Fruit fly (Drosophila melanogaster) whole organism, embryonic: ENCODE measurements around the gene NfI.

Experiments used
- ATbp ChIP-seq: fragments of 200-800 bp; sonication (Bioruptor generic); optimal IDR thresholded peaks from 2 replicates; lab custom pipeline; 2017; ENCODE audit warnings: missing biosample characterization, mild to moderate bottlenecking, missing genetic modification characterization, missing genetic modification reagents
- Adf1 ChIP-seq: fragments of 200-800 bp; sonication (Bioruptor generic); IDR thresholded peaks from 2 replicates; pipeline ENCODE4 v1.3.6; 2022; ENCODE audit warnings: missing biosample characterization, missing genetic modification characterization
- B-H2 ChIP-seq: fragments of 200-800 bp; sonication (Bioruptor generic); optimal IDR thresholded peaks from 2 replicates; lab custom pipeline; 2018; ENCODE audit warnings: missing biosample characterization, mild to moderate bottlenecking, missing genetic modification characterization
- CG10147 ChIP-seq: fragments of 200-800 bp; sonication (Bioruptor generic); optimal IDR thresholded peaks from 2 replicates; lab custom pipeline; 2019; ENCODE audit warnings: missing biosample characterization, mild to moderate bottlenecking, missing genetic modification characterization, moderate library complexity
- CG10267 ChIP-seq: fragments of 200-800 bp; sonication (Bioruptor generic); optimal IDR thresholded peaks from 2 replicates; lab custom pipeline; 2018; ENCODE audit warnings: missing biosample characterization, mild to moderate bottlenecking, missing genetic modification characterization, moderate library complexity
- CG10959 ChIP-seq: fragments of 200-800 bp; sonication (Bioruptor generic); IDR thresholded peaks from 2 replicates; pipeline ENCODE4 v1.3.6; 2022; ENCODE audit warnings: missing biosample characterization, missing genetic modification characterization
- CG11247 ChIP-seq: fragments of 200-800 bp; sonication (Bioruptor generic); IDR thresholded peaks from 2 replicates; pipeline ENCODE4 v1.3.6; 2022; ENCODE audit warnings: missing biosample characterization, missing genetic modification characterization
- CG11456 ChIP-seq: fragments of 200-800 bp; sonication (Bioruptor generic); IDR thresholded peaks from 3 replicates; pipeline ENCODE4 v1.3.6; 2022; ENCODE audit warnings: missing biosample characterization, missing genetic modification characterization
- CG11504 ChIP-seq: fragments of 200-800 bp; sonication (Bioruptor generic); optimal IDR thresholded peaks from 3 replicates; lab custom pipeline; 2019; ENCODE audit warnings: missing biosample characterization, mild to moderate bottlenecking, missing genetic modification characterization, moderate library complexity
- CG11696 ChIP-seq: fragments of 200-800 bp; sonication (Bioruptor generic); IDR thresholded peaks from 2 replicates; pipeline ENCODE4 v1.3.6; 2022; ENCODE audit warnings: missing biosample characterization, missing genetic modification characterization
- CG1529 ChIP-seq: fragments of 200-800 bp; sonication (Bioruptor generic); optimal IDR thresholded peaks from 3 replicates; lab custom pipeline; 2018; ENCODE audit warnings: missing biosample characterization, missing genetic modification characterization
- CG15601 ChIP-seq: fragments of 200-800 bp; sonication (Bioruptor generic); optimal IDR thresholded peaks from 3 replicates; lab custom pipeline; 2019; ENCODE audit warnings: missing biosample characterization, mild to moderate bottlenecking, missing genetic modification characterization, moderate library complexity
- CG2129 ChIP-seq: fragments of 200-800 bp; sonication (Bioruptor generic); IDR thresholded peaks from 2 replicates; pipeline ENCODE4 v1.3.6; 2022; ENCODE audit warnings: missing biosample characterization, missing genetic modification characterization; ENCODE audit not compliant: partially characterized antibody
- CG3281 ChIP-seq: fragments of 200-800 bp; sonication (Bioruptor generic); optimal IDR thresholded peaks from 3 replicates; lab custom pipeline; 2017; ENCODE audit warnings: missing biosample characterization, mild to moderate bottlenecking, missing genetic modification characterization
- CG34422 ChIP-seq: fragments of 200-800 bp; sonication (Bioruptor generic); IDR thresholded peaks from 3 replicates; pipeline ENCODE4 v1.3.6; 2022; ENCODE audit warnings: missing biosample characterization, missing genetic modification characterization
- CG43689 ChIP-seq: fragments of 200-800 bp; sonication (Bioruptor generic); IDR thresholded peaks from 2 replicates; pipeline ENCODE4 v1.3.6; 2022; ENCODE audit warnings: missing biosample characterization, missing genetic modification characterization
- CG5953 ChIP-seq: fragments of 200-800 bp; sonication (Bioruptor generic); IDR thresholded peaks from 2 replicates; pipeline ENCODE4 v1.3.6; 2022; ENCODE audit warnings: missing biosample characterization, missing genetic modification characterization
- CG7928 ChIP-seq: fragments of 200-800 bp; sonication (Bioruptor generic); optimal IDR thresholded peaks from 2 replicates; lab custom pipeline; 2017; ENCODE audit warnings: missing biosample characterization, mild to moderate bottlenecking, missing genetic modification characterization
- CG8944 ChIP-seq: fragments of 200-800 bp; sonication (Bioruptor generic); optimal IDR thresholded peaks from 3 replicates; lab custom pipeline; 2016; ENCODE audit warnings: missing biosample characterization, missing genetic modification characterization
- CG9727 ChIP-seq: fragments of 200-800 bp; sonication (Bioruptor generic); optimal IDR thresholded peaks from 3 replicates; lab custom pipeline; 2017; ENCODE audit warnings: missing biosample characterization, mild to moderate bottlenecking, missing genetic modification characterization
- Drgx ChIP-seq: fragments of 200-800 bp; sonication (Bioruptor generic); IDR thresholded peaks from 2 replicates; pipeline ENCODE4 v1.3.6; 2022; ENCODE audit warnings: missing biosample characterization, missing genetic modification characterization
- E2f2 ChIP-seq: fragments of 200-800 bp; sonication (Bioruptor generic); IDR thresholded peaks from 2 replicates; pipeline ENCODE4 v1.3.6; 2022; ENCODE audit warnings: missing biosample characterization, missing genetic modification characterization
- ERR ChIP-seq: fragments of 200-800 bp; sonication (Bioruptor generic); optimal IDR thresholded peaks from 2 replicates; lab custom pipeline; 2016; ENCODE audit warnings: missing biosample characterization, missing genetic modification characterization
- Ets65A ChIP-seq: fragments of 200-800 bp; sonication (Bioruptor generic); peaks from one replicate; lab custom pipeline; 2016; ENCODE audit warnings: missing biosample characterization, missing genetic modification characterization
- Fer2 ChIP-seq: fragments of 200-800 bp; sonication (Bioruptor generic); optimal IDR thresholded peaks from 2 replicates; lab custom pipeline; 2018; ENCODE audit warnings: missing biosample characterization, mild to moderate bottlenecking, missing genetic modification characterization, moderate library complexity
- HmgZ ChIP-seq: fragments of 200-800 bp; sonication (Bioruptor generic); optimal IDR thresholded peaks from 2 replicates; lab custom pipeline; 2018; ENCODE audit warnings: missing biosample characterization, mild to moderate bottlenecking, missing genetic modification characterization
- Mes4 ChIP-seq: fragments of 200-800 bp; sonication (Bioruptor generic); optimal IDR thresholded peaks from 2 replicates; lab custom pipeline; 2016; ENCODE audit warnings: missing biosample characterization, missing genetic modification characterization
- Myb ChIP-seq: fragments of 200-800 bp; sonication (Bioruptor generic); optimal IDR thresholded peaks from 2 replicates; lab custom pipeline; 2016; ENCODE audit warnings: missing biosample characterization, missing genetic modification characterization
- Neu2 ChIP-seq: fragments of 200-800 bp; sonication (Bioruptor generic); optimal IDR thresholded peaks from 3 replicates; lab custom pipeline; 2016; ENCODE audit warnings: missing biosample characterization, missing genetic modification characterization, borderline replicate concordance
- Nf-YB ChIP-seq: fragments of 200-800 bp; sonication (Bioruptor generic); optimal IDR thresholded peaks from 3 replicates; lab custom pipeline; 2019; ENCODE audit warnings: missing biosample characterization, mild to moderate bottlenecking, missing genetic modification characterization, moderate library complexity
- Oli ChIP-seq: fragments of 200-800 bp; sonication (Bioruptor generic); optimal IDR thresholded peaks from 2 replicates; lab custom pipeline; 2018; ENCODE audit warnings: missing biosample characterization, mild to moderate bottlenecking, missing genetic modification characterization, moderate library complexity
- Tbp ChIP-seq: fragments of >200 bp; optimal IDR thresholded peaks from 2 replicates; lab custom pipeline; 2018; ENCODE audit warnings: missing biosample characterization, missing genetic modification characterization
- ab ChIP-seq: fragments of 200-800 bp; sonication (Bioruptor generic); optimal IDR thresholded peaks from 2 replicates; lab custom pipeline; 2016; ENCODE audit warnings: missing biosample characterization, missing genetic modification characterization
- bcd ChIP-seq: fragments of 200-800 bp; sonication (Bioruptor generic); optimal IDR thresholded peaks from 2 replicates; lab custom pipeline; 2017; ENCODE audit warnings: missing biosample characterization, mild to moderate bottlenecking, missing genetic modification characterization
- bowl ChIP-seq: fragments of 200-800 bp; sonication (Bioruptor generic); IDR thresholded peaks from 2 replicates; pipeline ENCODE4 v1.3.6; 2022; ENCODE audit warnings: missing biosample characterization, missing genetic modification characterization
- chif ChIP-seq, 2 experiments: fragments of 200-800 bp; sonication (Bioruptor generic); optimal IDR thresholded peaks; 3 replicates each; lab custom pipeline; 2016; ENCODE audit warnings: missing biosample characterization in 2 of 2, missing genetic modification characterization in 2 of 2
- dan ChIP-seq: fragments of 200-800 bp; sonication (Bioruptor generic); IDR thresholded peaks from 2 replicates; pipeline ENCODE4 v1.3.6; 2022; ENCODE audit warnings: missing biosample characterization, missing genetic modification characterization
- en ChIP-seq: fragments of 200-800 bp; sonication (Bioruptor generic); optimal IDR thresholded peaks from 2 replicates; lab custom pipeline; 2016; ENCODE audit warnings: missing biosample characterization, missing genetic modification characterization
- exex ChIP-seq: fragments of 200-800 bp; sonication (Bioruptor generic); optimal IDR thresholded peaks from 4 replicates; lab custom pipeline; 2018; ENCODE audit warnings: missing biosample characterization, mild to moderate bottlenecking, missing genetic modification characterization, moderate library complexity
- ham ChIP-seq: fragments of 200-800 bp; sonication (Bioruptor generic); IDR thresholded peaks from 2 replicates; pipeline ENCODE4 v1.3.6; 2022; ENCODE audit warnings: missing biosample characterization, missing genetic modification characterization
- jigr1 ChIP-seq: fragments of 200-800 bp; sonication (Bioruptor generic); IDR thresholded peaks from 3 replicates; pipeline ENCODE4 v1.3.6; 2022; ENCODE audit warnings: missing biosample characterization, missing genetic modification characterization
- lmd ChIP-seq: fragments of 200-800 bp; sonication (Bioruptor generic); IDR thresholded peaks from 2 replicates; pipeline ENCODE4 v1.3.6; 2022; ENCODE audit warnings: missing biosample characterization, missing genetic modification characterization
- luna ChIP-seq: fragments of 200-800 bp; sonication (Bioruptor generic); optimal IDR thresholded peaks from 2 replicates; lab custom pipeline; 2016; ENCODE audit warnings: missing biosample characterization, missing genetic modification characterization
- mirr ChIP-seq: fragments of 200-800 bp; sonication (Bioruptor generic); optimal IDR thresholded peaks from 3 replicates; lab custom pipeline; 2018; ENCODE audit warnings: missing biosample characterization, mild to moderate bottlenecking, missing genetic modification characterization
- nerfin-1 ChIP-seq: fragments of 200-800 bp; sonication (Bioruptor generic); optimal IDR thresholded peaks from 3 replicates; lab custom pipeline; 2019; ENCODE audit warnings: missing biosample characterization, mild to moderate bottlenecking, missing genetic modification characterization, moderate library complexity
- ranshi ChIP-seq: fragments of 200-800 bp; sonication (Bioruptor generic); IDR thresholded peaks from 2 replicates; pipeline ENCODE4 v1.3.6; 2022; ENCODE audit warnings: missing biosample characterization, missing genetic modification characterization
- row ChIP-seq: fragments of 200-800 bp; sonication (Bioruptor generic); IDR thresholded peaks from 3 replicates; pipeline ENCODE4 v1.3.6; 2022; ENCODE audit warnings: missing biosample characterization, missing genetic modification characterization
- run ChIP-seq: fragments of 200-800 bp; sonication (Bioruptor generic); optimal IDR thresholded peaks from 3 replicates; lab custom pipeline; 2018; ENCODE audit warnings: missing biosample characterization, mild to moderate bottlenecking, missing genetic modification characterization
- scrt ChIP-seq: fragments of 200-800 bp; sonication (Bioruptor generic); optimal IDR thresholded peaks from 2 replicates; lab custom pipeline; 2018; ENCODE audit warnings: missing biosample characterization, mild to moderate bottlenecking, missing genetic modification characterization, moderate library complexity
- slp2 ChIP-seq: fragments of 200-800 bp; sonication (Bioruptor generic); optimal IDR thresholded peaks from 2 replicates; lab custom pipeline; 2016; ENCODE audit warnings: missing biosample characterization, missing genetic modification characterization
- sr ChIP-seq: fragments of 200-800 bp; sonication (Bioruptor generic); IDR thresholded peaks from 3 replicates; pipeline ENCODE4 v1.3.6; 2022; ENCODE audit warnings: missing biosample characterization, missing genetic modification characterization
- tio ChIP-seq: fragments of 200-800 bp; sonication (Bioruptor generic); optimal IDR thresholded peaks from 2 replicates; lab custom pipeline; 2017; ENCODE audit warnings: missing biosample characterization, missing genetic modification characterization, inconsistent platforms

The NfI gene

dm6 chr4:314672-315266, 38.6 kb upstream of the NfI start, which contains the start of gene Rnf11 (continued):
- TF ChIP-seq CG1529 (GFP tag; lab: Kevin White, UChicago) (no peak), Ets65A (GFP tag; lab: Kevin White, UChicago) (peak; percentile 25), row (GFP tag; lab: Robert Waterston, UW) (peak; percentile 85), CG11247 (GFP tag; lab: Robert Waterston, UW) (no peak), nerfin-1 (tag; lab: Kevin White, UChicago) (no peak), E2f2 (GFP tag; lab: Robert Waterston, UW) (no peak), CG9727 (GFP tag; lab: Kevin White, UChicago) (no peak), chif (GFP tag; optimal IDR thresholded peaks at IDR 0.05; lab: Kevin White, UChicago) (no peak), CG7928 (GFP tag; lab: Kevin White, UChicago) (no peak), tio (GFP tag; lab: Kevin White, UChicago) (no peak), CG15601 (tag; lab: Kevin White, UChicago) (no peak), CG8944 (GFP tag; lab: Kevin White, UChicago) (no peak), ham (no peak), en (GFP tag; lab: Kevin White, UChicago) (no peak), ATbp (GFP tag; lab: Kevin White, UChicago) (no peak), ERR (GFP tag; lab: Kevin White, UChicago) (no peak), Myb (no peak), CG34422 (GFP tag; lab: Robert Waterston, UW) (no peak), Neu2 (GFP tag; lab: Kevin White, UChicago) (no peak), slp2 (no peak), CG10267 (tag; lab: Kevin White, UChicago) (no peak), CG5953 (GFP tag; lab: Robert Waterston, UW) (no peak), dan (GFP tag; lab: Robert Waterston, UW) (no peak), mirr (GFP tag; lab: Kevin White, UChicago) (no peak), Oli (tag; lab: Kevin White, UChicago) (no peak), CG10147 (no peak), exex (tag; lab: Kevin White, UChicago) (no peak), jigr1 (no peak), CG11456 (no peak), bowl (no peak), sr (GFP tag; lab: Robert Waterston, UW) (no peak), ab (GFP tag; lab: Kevin White, UChicago) (no peak), CG2129 (no peak), CG3281 (no peak), scrt (GFP tag; lab: Kevin White, UChicago) (no peak), CG11504 (tag; lab: Kevin White, UChicago) (no peak), B-H2 (peak; percentile 8), Tbp (GFP tag; lab: Kevin White, UChicago) (no peak), CG10959 (GFP tag; lab: Robert Waterston, UW) (no peak), CG11696 (GFP tag; lab: Robert Waterston, UW) (no peak), luna (GFP tag; lab: Kevin White, UChicago) (no peak), HmgZ (tag; lab: Kevin White, UChicago) (peak; percentile 12), lmd (GFP tag; lab: Robert Waterston, UW) (no peak), Adf1 (GFP tag; lab: Robert Waterston, UW) (no peak), Drgx (no peak), bcd (GFP tag; lab: Kevin White, UChicago) (no peak), ranshi (GFP tag; lab: Robert Waterston, UW) (no peak), Fer2 (tag; lab: Kevin White, UChicago) (no peak), run (tag; lab: Kevin White, UChicago) (no peak), Mes4 (no peak), CG43689 (GFP tag; lab: Robert Waterston, UW) (no peak), Nf-YB (GFP tag; lab: Kevin White, UChicago) (no peak)
